Worm (Caenorhabditis elegans) whole organism, mixed stage, embryonic: ENCODE results near the gene fbxb-77.
A peak's percentile ranks its signal among the peaks of the same experiment; 100 is the strongest.

Experiments
- M03D4.4 ChIP-seq: sonication (generic microtip); optimal IDR thresholded peaks from 2 replicates; lab custom pipeline; 2017; ENCODE audit warnings: mild to moderate bottlenecking, missing genetic modification characterization, missing compliant biosample characterization
- bed-3 ChIP-seq: fragments of 200-800 bp; sonication (Bioruptor generic); optimal IDR thresholded peaks from 3 replicates; lab custom pipeline; 2018; ENCODE audit warnings: mild to moderate bottlenecking, missing genetic modification characterization, moderate library complexity, missing compliant biosample characterization
- blmp-1 ChIP-seq: fragments of 150-350 bp; optimal IDR thresholded peaks from 2 replicates; lab custom pipeline; 2014; ENCODE audit warnings: missing biosample characterization, missing genetic modification characterization
- ceh-39 ChIP-seq: fragments of 150-350 bp; optimal IDR thresholded peaks from 2 replicates; lab custom pipeline; 2014; ENCODE audit warnings: missing biosample characterization, missing genetic modification characterization
- ceh-43 ChIP-seq: fragments of 200-800 bp; sonication (Bioruptor generic); optimal IDR thresholded peaks from 2 replicates; lab custom pipeline; 2018; ENCODE audit warnings: mild to moderate bottlenecking, missing genetic modification characterization, moderate library complexity, missing compliant biosample characterization
- ceh-83 ChIP-seq: fragments of 200-800 bp; sonication (Bioruptor generic); optimal IDR thresholded peaks from 2 replicates; lab custom pipeline; 2018; ENCODE audit warnings: mild to moderate bottlenecking, missing genetic modification characterization, missing compliant biosample characterization
- ces-1 ChIP-seq: fragments of 150-350 bp; optimal IDR thresholded peaks from 2 replicates; lab custom pipeline; 2014; ENCODE audit warnings: missing biosample characterization, missing genetic modification reagents, missing genetic modification characterization
- cnd-1 ChIP-seq: fragments of 200-800 bp; sonication (Bioruptor generic); optimal IDR thresholded peaks from 2 replicates; lab custom pipeline; 2018; ENCODE audit warnings: mild to moderate bottlenecking, missing genetic modification characterization, missing compliant biosample characterization
- drap-1 ChIP-seq: fragments of 200-800 bp; sonication (Bioruptor generic); optimal IDR thresholded peaks from 3 replicates; lab custom pipeline; 2018; ENCODE audit warnings: mild to moderate bottlenecking, missing genetic modification characterization, missing compliant biosample characterization
- elt-1 ChIP-seq: sonication (generic microtip); optimal IDR thresholded peaks from 2 replicates; lab custom pipeline; 2017; ENCODE audit warnings: missing genetic modification characterization, mild to moderate bottlenecking, missing compliant biosample characterization, antibody characterized with exemption, moderate library complexity, borderline replicate concordance; ENCODE audit not compliant: insufficient read depth
- elt-3 ChIP-seq: fragments of 150-350 bp; optimal IDR thresholded peaks from 2 replicates; lab custom pipeline; 2014; ENCODE audit warnings: missing biosample characterization, missing genetic modification characterization
- flh-1 ChIP-seq: fragments of 200-800 bp; sonication (Bioruptor generic); optimal IDR thresholded peaks from 2 replicates; lab custom pipeline; 2018; ENCODE audit warnings: mild to moderate bottlenecking, missing genetic modification characterization, moderate library complexity, missing compliant biosample characterization
- ham-2 ChIP-seq: fragments of 200-800 bp; sonication (Bioruptor generic); optimal IDR thresholded peaks from 2 replicates; lab custom pipeline; 2018; ENCODE audit warnings: mild to moderate bottlenecking, missing genetic modification characterization, missing compliant biosample characterization
- hlh-1 ChIP-seq: fragments of 150-350 bp; optimal IDR thresholded peaks from 2 replicates; lab custom pipeline; 2014; ENCODE audit warnings: missing biosample characterization, missing genetic modification reagents, missing genetic modification characterization
- lin-13 ChIP-seq: fragments of 150-350 bp; optimal IDR thresholded peaks from 2 replicates; lab custom pipeline; 2014; ENCODE audit warnings: missing biosample characterization, missing genetic modification characterization
- lin-32 ChIP-seq: fragments of 200-800 bp; sonication (Bioruptor generic); optimal IDR thresholded peaks from 2 replicates; lab custom pipeline; 2018; ENCODE audit warnings: mild to moderate bottlenecking, missing genetic modification characterization, missing compliant biosample characterization
- lsy-2 ChIP-seq: fragments of 150-350 bp; optimal IDR thresholded peaks from 2 replicates; lab custom pipeline; 2014; ENCODE audit warnings: missing biosample characterization, missing genetic modification characterization
- mab-5 ChIP-seq: fragments of 150-350 bp; optimal IDR thresholded peaks from 2 replicates; lab custom pipeline; 2014; ENCODE audit warnings: missing biosample characterization, missing genetic modification characterization
- mep-1 ChIP-seq: fragments of 150-350 bp; optimal IDR thresholded peaks from 2 replicates; lab custom pipeline; 2017; ENCODE audit warnings: missing biosample characterization, missing genetic modification reagents, missing genetic modification characterization, inconsistent platforms
- mls-2 ChIP-seq: sonication (generic microtip); optimal IDR thresholded peaks from 2 replicates; lab custom pipeline; 2016; ENCODE audit warnings: mild to moderate bottlenecking, missing genetic modification characterization, moderate library complexity, missing compliant biosample characterization
- nhr-2 ChIP-seq: fragments of 150-350 bp; optimal IDR thresholded peaks from 2 replicates; lab custom pipeline; 2014; ENCODE audit warnings: missing biosample characterization, missing genetic modification characterization
- nhr-237 ChIP-seq: fragments of 150-350 bp; optimal IDR thresholded peaks from 2 replicates; lab custom pipeline; 2014; ENCODE audit warnings: missing biosample characterization, missing genetic modification characterization
- nhr-28 ChIP-seq: fragments of 150-350 bp; optimal IDR thresholded peaks from 2 replicates; lab custom pipeline; 2014; ENCODE audit warnings: missing biosample characterization, missing genetic modification characterization
- nhr-76 ChIP-seq: sonication (generic microtip); optimal IDR thresholded peaks from 2 replicates; lab custom pipeline; 2017; ENCODE audit warnings: missing biosample characterization, missing genetic modification characterization
- pha-4 ChIP-seq: fragments of 150-350 bp; optimal IDR thresholded peaks from 2 replicates; lab custom pipeline; 2018; ENCODE audit warnings: missing biosample characterization, missing genetic modification reagents, missing genetic modification characterization
- snpc-4 ChIP-seq: fragments of 150-350 bp; optimal IDR thresholded peaks from 2 replicates; lab custom pipeline; 2014; ENCODE audit warnings: missing biosample characterization, missing genetic modification characterization
- sptf-1 ChIP-seq: sonication (generic microtip); optimal IDR thresholded peaks from 2 replicates; lab custom pipeline; 2017; ENCODE audit warnings: mild to moderate bottlenecking, missing genetic modification characterization, moderate library complexity, missing compliant biosample characterization
- tbx-8 ChIP-seq: fragments of 200-800 bp; sonication (Bioruptor generic); optimal IDR thresholded peaks from 2 replicates; lab custom pipeline; 2018; ENCODE audit warnings: mild to moderate bottlenecking, missing genetic modification characterization, moderate library complexity, missing compliant biosample characterization
- unc-120 ChIP-seq: sonication (generic microtip); optimal IDR thresholded peaks from 2 replicates; lab custom pipeline; 2017; ENCODE audit warnings: missing genetic modification characterization, missing compliant biosample characterization; ENCODE audit not compliant: poor library complexity, severe bottlenecking
- unc-39 ChIP-seq: fragments of 150-350 bp; optimal IDR thresholded peaks from 2 replicates; lab custom pipeline; 2014; ENCODE audit warnings: missing biosample characterization, missing genetic modification characterization
- unc-62 ChIP-seq: fragments of 150-350 bp; optimal IDR thresholded peaks from 2 replicates; lab custom pipeline; 2014; ENCODE audit warnings: missing biosample characterization, missing genetic modification reagents, missing genetic modification characterization
- zip-8 ChIP-seq: fragments of 150-350 bp; optimal IDR thresholded peaks from 2 replicates; lab custom pipeline; 2014; ENCODE audit warnings: missing biosample characterization, missing genetic modification characterization

The fbxb-77 gene

ce11 chrIV:4755929-4756655 is at the start of gene fbxb-77, which contains the start of gene Y17G9B.11:
Gene fbxb-77 (minus strand): TSS chrIV:4756157.
Gene Y17G9B.11 (plus strand): TSS chrIV:4756605.
- TF ChIP-seq cnd-1 (tag; lab: Kevin White, UChicago) (peak; percentile 71), ces-1 (GFP tag; lab: Kevin White, UChicago) (peak; percentile 10), nhr-76 (tag; lab: Kevin White, UChicago) (no peak), mls-2 (tag; lab: Kevin White, UChicago) (peak; percentile 38)

ce11 chrIV:4802494-4802893 is 46.5 kb upstream of the fbxb-77 start, which contains the start of gene dpf-7:
Gene dpf-7 (minus strand): TSS chrIV:4802594.
- no peak for TF ChIP-seq elt-3
- TF ChIP-seq unc-62 (GFP tag; lab: Kevin White, UChicago) = no peak
- TF ChIP-seq elt-1 = no peak
- TF ChIP-seq flh-1 (GFP tag; lab: Kevin White, UChicago) = no peak
- no peak for TF ChIP-seq hlh-1 (tag; lab: Kevin White, UChicago)
- TF ChIP-seq nhr-2 = no peak
- TF ChIP-seq nhr-28 (tag; lab: Kevin White, UChicago) = no peak

ce11 chrIV:4799114-4799513 is 43.2 kb upstream of the fbxb-77 start, which contains the start of gene eor-1:
Gene eor-1 (minus strand): TSS chrIV:4799178.
- TF ChIP-seq ceh-39 (tag; lab: Kevin White, UChicago) (peak; percentile 89), ceh-83 (GFP tag; lab: Kevin White, UChicago) (peak; percentile 14), nhr-237 (tag; lab: Kevin White, UChicago) (peak; percentile 12), lsy-2 (peak; percentile 31), mep-1 (peak; percentile 0), ham-2 (no peak), ces-1 (GFP tag; lab: Kevin White, UChicago) (peak; percentile 63), drap-1 (no peak)

ce11 chrIV:4795111-4795510 is 39.2 kb upstream of the fbxb-77 start:
- no peak for TF ChIP-seq M03D4.4
- no peak for TF ChIP-seq elt-3
- no peak for TF ChIP-seq unc-39 (tag; lab: Kevin White, UChicago)
- TF ChIP-seq bed-3 = no peak
- TF ChIP-seq, all 35 proteins: peak for 0

ce11 chrIV:4789445-4789844 is 33.5 kb upstream of the fbxb-77 start, which contains the start of gene R11E3.1:
Gene R11E3.1 (plus strand): TSS chrIV:4789745.
- TF ChIP-seq snpc-4 (tag; lab: Kevin White, UChicago) (no peak), mab-5 (no peak), ceh-43 (GFP tag; lab: Kevin White, UChicago) (no peak), tbx-8 (no peak), ceh-39 (tag; lab: Kevin White, UChicago) (no peak), mep-1 (no peak), M03D4.4 (no peak), unc-120 (no peak), sptf-1 (tag; lab: Kevin White, UChicago) (no peak), zip-8 (tag; lab: Kevin White, UChicago) (no peak), nhr-237 (tag; lab: Kevin White, UChicago) (no peak), ceh-83 (GFP tag; lab: Kevin White, UChicago) (no peak), pha-4 (tag; lab: Kevin White, UChicago) (no peak), lin-32 (GFP tag; lab: Kevin White, UChicago) (no peak), blmp-1 (tag; lab: Kevin White, UChicago) (no peak), lin-13 (tag; lab: Kevin White, UChicago) (no peak), nhr-28 (tag; lab: Kevin White, UChicago) (no peak)
